Worm (Caenorhabditis elegans): ENCODE results near the gene ubh-1.

The ubh-1 gene

DNA sequence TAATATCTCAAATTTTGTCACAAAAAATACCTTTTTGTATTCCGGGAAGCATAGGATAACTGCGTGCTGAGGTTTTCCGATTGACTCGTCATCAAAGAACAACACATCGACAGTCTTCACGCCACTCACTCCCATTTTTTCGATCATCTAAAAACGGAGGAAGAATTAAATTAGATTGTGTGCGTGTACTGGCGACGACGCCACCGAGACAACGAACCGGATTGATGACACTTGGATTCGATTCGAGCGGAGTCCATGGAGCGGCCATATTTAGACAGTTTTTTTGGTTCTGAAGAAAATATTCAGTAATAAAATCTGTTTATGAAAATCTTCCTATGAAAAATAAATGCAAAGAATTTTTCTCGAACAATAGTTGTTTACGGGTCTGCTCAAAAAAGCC lies at the start of gene ubh-1:
TSS of gene ubh-1 (minus strand) at position 289 of the 400 bp plus-strand sequence.
- TF ChIP-seq unc-62 (GFP tag; optimal IDR thresholded peaks at IDR 0.05): no peak

DNA sequence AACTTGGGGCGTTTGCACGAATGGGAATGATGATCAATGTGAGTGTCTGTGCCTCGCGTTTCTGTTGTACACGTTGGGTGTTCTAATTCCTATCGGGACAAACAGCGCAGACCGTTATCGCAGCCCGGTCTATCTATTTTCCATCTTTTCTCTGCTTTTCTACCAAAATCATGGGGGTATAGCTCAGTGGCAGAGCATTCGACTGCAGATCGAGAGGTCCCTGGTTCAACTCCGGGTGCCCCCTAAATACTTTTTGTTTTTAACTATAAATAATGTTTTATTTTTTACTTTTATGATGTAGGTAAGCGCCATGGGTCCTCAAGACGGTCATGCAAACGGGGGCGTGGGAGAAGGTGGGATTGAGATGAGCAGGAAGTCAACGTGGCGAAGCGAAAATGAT lies 48.4 kb upstream of the ubh-1 start:
- no peak for TF ChIP-seq unc-62 (GFP tag; optimal IDR thresholded peaks at IDR 0.05)

DNA sequence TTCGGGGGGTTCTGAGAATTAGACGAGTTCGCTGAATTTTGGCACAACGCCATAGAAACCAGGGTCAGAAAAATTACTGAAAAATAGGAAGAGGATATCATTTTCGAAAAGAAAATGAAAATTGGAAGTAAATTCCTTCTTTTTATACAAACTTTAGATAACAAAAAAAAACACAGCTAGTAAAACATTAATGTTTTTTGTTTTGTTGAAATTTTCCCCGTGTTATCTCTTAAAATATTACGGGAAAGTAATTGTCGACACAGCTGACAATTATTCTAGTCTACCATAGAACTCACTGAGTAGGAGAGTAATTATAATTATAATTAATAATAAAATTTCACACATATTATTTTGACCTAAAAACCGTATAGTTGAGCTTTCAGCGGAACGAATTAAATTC lies 47.9 kb upstream of the ubh-1 start, which contains the start of gene spp-26:
TSS of gene spp-26 (minus strand) at position 101 of the 400 bp plus-strand sequence.
- TF ChIP-seq unc-62 (GFP tag; optimal IDR thresholded peaks at IDR 0.05): no peak

DNA sequence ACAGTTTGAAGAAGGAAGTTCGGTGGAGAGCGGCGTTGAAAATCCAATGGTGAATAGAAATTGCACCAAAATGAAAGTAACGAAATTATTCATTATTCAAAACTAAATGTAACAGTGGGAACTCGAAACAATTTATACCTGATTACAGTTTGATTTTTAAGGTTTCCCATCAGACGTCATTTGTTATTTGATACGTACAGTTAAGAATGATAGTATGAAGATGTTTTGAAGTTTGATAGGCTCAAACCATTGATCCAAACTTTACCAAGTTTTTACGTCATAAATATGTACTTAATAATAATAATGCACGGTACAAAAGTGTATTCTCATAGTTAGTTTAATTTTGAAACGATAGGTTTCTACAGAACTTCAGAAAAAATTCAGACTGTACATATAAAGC lies 46.9 kb upstream of the ubh-1 start, which contains the start of gene spp-20:
TSS of gene spp-20 (minus strand) at position 101 of the 400 bp plus-strand sequence.
- TF ChIP-seq unc-62 (GFP tag; optimal IDR thresholded peaks at IDR 0.05): no peak

DNA sequence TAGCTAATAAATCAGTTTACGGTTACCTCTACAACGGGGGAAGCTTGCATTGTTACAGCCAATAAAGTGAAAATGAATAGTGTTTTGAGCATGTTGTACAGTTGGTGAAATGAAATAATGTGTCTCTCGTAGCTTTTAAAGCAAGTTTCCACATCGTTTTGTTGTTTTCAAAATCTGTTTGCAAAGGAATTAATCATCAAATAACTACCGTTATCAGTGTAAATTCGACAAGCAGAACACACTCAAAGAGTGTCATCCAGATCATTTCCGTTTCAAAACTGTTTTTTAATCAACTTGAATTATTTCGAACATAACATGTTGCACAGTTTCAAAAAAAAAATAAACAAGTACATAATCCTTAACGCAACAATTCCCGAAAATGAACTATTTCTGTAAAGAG lies 45.8 kb upstream of the ubh-1 start, which contains the start of gene spp-27:
TSS of gene spp-27 (minus strand) at position 101 of the 400 bp plus-strand sequence.
- TF ChIP-seq unc-62 (GFP tag; optimal IDR thresholded peaks at IDR 0.05): no peak

DNA sequence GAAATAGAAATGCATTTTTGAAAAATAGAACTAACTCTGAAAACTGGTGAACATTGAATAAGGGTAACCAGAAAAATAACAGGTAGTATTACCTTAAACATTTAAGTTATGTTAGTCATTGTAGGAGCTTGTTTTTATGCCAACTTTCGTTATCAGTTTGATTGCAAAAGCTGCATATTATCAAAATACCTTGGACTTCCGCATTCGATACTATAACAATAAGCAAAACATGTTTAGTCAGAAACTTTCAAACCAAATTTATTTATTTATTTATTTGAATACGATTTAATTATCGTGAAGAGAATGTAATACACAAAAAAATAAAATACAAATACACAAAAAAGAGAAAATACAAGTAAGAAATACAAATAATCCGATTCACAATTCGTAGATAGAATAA lies 43.1 kb upstream of the ubh-1 start, which contains the start of gene K04A8.19:
TSS of gene K04A8.19 (minus strand) at position 101 of the 400 bp plus-strand sequence.
- no peak for TF ChIP-seq unc-62 (GFP tag; optimal IDR thresholded peaks at IDR 0.05)

DNA sequence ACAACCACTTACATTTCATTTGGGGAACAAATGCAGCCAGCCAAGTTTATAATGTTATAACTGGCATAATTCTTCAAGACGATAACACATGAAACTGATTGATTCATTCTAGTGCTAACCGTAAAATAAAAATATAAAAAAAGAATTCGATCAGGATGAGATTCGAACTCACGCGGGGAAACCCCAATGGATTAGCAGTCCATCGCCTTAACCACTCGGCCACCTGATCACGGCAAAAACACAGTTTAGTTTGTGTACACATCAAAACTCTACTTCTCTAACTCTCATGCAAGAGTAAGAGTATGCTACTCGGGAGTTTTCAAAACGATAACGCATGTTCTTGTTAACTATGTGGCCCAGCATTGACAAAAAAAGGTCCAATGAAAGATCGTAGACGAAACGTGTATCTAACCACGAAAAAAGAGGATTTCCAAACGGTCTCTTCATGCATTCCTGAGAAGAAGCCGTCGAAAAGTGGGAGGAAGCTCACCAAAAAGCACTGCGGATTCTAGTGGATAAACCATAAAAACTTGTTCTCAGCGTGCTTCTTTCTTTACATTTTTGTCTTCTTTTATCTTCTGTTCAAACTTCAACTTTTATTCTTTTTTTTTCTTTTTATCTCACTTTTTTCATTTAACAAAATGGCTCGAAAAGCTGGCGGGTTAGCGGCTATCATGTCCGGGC lies 40.6 kb upstream of the ubh-1 start, which contains the start of gene twk-10:
TSS of gene twk-10 (plus strand) at position 634 of the 684 bp plus-strand sequence.
- no peak for TF ChIP-seq unc-62 (GFP tag; optimal IDR thresholded peaks at IDR 0.05)

DNA sequence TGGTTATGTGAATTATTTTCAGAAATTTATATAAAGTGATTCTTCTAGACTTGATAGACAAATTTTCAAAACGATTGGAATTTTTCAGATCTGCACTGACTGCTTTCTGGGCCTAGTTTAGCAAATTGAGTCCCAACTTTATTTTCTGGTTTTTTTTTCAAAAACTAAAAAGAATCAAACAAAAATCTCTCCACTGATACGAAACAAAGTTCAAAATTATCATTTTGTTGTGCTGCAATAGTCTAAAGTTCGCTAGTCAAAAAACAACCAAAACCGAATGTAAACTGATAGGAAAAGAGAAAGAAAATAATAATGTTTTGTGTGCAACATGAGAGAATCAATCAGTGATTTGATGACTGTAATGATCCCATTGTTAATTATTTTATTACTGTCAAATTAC lies 38.7 kb upstream of the ubh-1 start, which contains the start of gene lipl-4:
TSS of gene lipl-4 (plus strand) at position 301 of the 400 bp plus-strand sequence.
- TF ChIP-seq unc-62 (GFP tag; optimal IDR thresholded peaks at IDR 0.05): no peak

DNA sequence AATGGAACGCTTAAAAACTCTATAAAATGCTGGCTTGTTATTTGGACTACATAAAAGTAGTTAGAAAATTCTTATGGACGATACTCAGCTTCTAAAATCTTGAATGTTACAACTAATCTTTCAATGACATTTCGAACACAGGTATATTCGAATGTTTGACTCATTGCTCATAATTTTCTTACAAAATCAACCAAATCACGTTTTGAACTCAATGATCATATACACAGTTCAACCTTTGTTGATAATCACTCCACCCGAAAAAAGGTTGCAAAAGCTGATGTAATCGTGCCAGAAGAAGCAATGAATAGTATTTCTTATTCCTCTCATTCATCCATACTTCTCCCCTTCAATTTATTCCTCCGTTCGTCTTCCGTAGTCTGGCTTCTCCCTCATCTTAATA lies 37.9 kb upstream of the ubh-1 start, which contains the start of gene K04A8.20:
TSS of gene K04A8.20 (plus strand) at position 301 of the 400 bp plus-strand sequence.
- no peak for TF ChIP-seq unc-62 (GFP tag; optimal IDR thresholded peaks at IDR 0.05)

DNA sequence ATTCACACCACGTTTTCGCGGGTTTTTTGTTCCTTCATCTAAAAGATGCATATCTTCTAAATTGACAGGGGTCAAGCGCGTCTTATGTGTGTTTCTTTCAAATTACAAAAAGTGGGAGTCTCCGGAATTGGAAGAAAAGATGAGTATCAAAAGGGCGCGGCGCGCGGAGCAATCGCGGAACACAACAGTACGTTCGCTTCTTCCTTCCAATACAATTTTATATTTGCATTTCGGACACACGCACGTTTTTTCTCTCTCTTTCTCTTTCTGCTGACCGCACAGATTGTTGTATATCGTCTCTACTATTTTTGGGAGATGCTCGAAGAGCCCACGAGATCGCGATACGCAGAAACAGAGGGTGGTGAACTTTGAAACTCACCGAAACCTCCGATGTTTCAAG lies 37.1 kb upstream of the ubh-1 start:
- TF ChIP-seq unc-62 (GFP tag; optimal IDR thresholded peaks at IDR 0.05): no peak

DNA sequence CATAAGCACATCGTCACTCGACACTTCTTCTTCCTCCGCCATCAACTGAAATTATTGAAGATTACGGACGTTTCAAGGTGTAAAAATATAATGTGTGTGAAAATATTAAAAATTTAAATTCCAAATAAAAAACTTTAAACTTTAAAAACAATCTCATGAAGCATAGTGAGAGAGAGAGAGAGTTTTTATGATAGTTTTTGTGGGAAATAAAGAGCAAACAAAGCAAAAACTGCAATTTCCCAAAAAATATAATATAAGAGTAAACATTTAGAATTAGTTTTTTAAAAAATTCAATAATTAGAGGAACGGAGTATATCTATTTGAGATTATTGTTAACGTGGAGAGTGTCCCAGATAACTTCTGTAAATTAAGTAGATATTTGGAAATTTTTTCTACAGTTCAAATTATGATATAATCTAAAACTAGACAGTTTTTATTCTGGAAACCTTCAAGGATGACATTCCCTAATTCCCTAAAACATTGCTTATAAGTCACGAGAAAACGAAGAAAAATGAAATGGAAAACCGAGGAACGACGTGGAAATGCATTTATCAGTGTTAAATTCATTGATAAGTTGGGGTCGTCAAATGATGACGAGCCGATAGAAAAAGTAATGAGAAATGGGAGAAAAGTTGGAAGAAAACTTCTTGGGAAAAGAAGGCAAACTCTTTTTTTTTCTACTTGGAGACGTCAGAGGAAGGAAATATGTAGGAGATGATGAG lies 35.4 kb upstream of the ubh-1 start, which contains the start of gene dre-1:
TSS of gene dre-1 (minus strand) at position 51 of the 722 bp plus-strand sequence.
- no peak for TF ChIP-seq unc-62 (GFP tag; optimal IDR thresholded peaks at IDR 0.05)

DNA sequence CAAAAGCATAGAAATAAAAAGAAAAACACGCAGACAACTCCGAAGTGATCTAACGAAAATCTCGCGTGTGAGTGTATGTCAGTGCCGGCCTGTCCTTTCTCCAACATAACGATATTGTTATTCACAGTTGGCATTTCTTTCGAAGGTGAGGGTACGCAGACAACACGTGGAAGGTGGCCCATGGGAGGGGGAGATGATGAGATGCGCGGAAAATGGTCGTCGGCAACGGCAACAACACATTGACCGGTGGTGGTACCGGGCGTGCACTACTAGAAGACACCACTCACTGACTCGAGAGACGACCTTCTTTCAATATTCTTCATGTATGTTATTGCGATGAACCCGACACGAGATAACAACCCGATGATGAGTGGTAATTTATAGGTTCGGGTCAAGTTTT lies 33.8 kb upstream of the ubh-1 start:
- TF ChIP-seq unc-62 (GFP tag; optimal IDR thresholded peaks at IDR 0.05): no peak

DNA sequence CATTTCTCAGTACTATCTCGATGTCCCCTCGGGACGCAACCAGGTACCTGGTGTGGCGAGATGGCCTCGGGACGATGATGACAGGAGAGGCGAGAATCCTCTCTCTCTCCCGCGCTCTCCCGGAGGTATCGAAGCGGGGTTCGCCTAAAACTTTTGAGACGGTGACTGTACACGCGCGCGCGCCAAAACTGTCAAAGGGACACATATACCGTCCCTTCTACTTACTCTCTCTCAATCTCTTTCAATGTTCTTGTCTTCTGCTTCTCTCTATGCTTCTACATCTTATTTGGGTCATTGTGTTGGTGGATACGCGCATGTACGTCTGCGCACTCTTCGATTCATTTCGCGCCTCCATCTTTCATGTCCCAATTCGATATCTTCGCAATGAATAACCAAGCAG lies 30.7 kb upstream of the ubh-1 start:
- no peak for TF ChIP-seq unc-62 (GFP tag; optimal IDR thresholded peaks at IDR 0.05)

DNA sequence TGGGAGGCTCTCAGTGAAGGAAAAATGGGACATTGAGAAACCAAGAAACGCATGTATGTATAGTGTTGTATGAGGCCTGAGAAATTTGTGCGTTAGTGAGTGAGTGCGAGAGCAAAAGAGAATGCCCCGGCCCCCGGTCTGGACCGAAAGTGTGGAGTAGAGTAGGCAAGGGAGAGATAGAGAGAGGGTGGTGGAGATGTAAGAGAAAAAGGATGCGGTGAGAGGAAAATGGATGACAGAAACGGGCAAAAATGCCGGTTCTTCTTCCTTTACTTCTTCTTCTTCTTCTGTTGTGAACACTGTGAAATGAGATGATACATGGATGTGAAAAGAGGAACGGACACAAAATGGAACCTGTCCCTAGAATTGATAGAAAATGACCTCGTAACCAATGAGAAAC lies 27.1 kb upstream of the ubh-1 start:
- no peak for TF ChIP-seq unc-62 (GFP tag; optimal IDR thresholded peaks at IDR 0.05)

DNA sequence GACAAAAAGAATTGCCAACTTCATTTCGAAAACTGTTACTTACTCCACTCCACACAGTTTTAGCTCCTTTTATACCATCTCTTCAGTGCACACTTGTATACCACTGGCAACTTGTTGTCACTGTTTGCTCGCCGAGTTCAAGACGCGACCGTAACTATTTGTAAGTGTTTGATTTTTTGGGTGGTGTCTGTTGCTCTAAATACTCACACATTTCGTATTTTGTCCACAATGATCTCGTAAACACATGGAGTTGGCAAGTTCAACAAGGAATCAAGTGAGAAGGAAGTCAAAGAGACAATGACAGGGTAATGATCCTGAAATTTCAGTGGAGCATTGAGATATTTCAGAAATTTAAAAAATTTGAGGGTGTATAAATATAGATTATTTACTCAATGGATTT lies 21.8 kb upstream of the ubh-1 start, which contains the start of gene hpo-26:
TSS of gene hpo-26 (minus strand) at position 31 of the 400 bp plus-strand sequence.
- TF ChIP-seq unc-62 (GFP tag; optimal IDR thresholded peaks at IDR 0.05): no peak

DNA sequence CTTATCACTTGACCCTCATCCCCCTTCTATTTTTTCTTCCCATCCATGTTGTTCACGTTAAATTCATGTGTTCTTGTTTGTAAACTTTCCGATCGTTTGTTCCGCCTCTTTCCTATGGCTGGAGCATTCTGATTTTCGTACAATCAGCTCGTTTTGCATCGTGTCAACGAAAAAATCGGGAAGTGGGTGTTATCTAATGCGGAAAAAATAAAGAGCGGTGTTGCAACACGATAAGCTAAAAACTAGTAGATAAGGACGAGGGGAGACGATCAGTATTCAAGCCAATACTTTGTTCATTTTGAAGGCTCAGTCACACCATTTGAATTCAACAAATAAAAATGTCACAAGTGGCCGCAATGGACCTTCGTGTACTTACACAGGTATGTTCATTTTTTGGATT lies 13.5 kb upstream of the ubh-1 start, which contains the start of gene acs-1:
TSS of gene acs-1 (plus strand) at position 233 of the 400 bp plus-strand sequence.
- TF ChIP-seq unc-62 (GFP tag; optimal IDR thresholded peaks at IDR 0.05): no peak
